Fruit fly (Drosophila melanogaster) whole organism, embryonic: ENCODE measurements around the gene CG31278.

Experiments
- Abd-B ChIP-seq: fragments of 200-800 bp; sonication (Bioruptor generic); optimal IDR thresholded peaks from 2 replicates; lab custom pipeline; 2018; ENCODE audit warnings: missing biosample characterization, mild to moderate bottlenecking, missing genetic modification characterization, moderate library complexity
- Atf6 ChIP-seq: fragments of 200-800 bp; sonication (Bioruptor generic); IDR thresholded peaks from 2 replicates; pipeline ENCODE4 v1.3.6; 2022; ENCODE audit warnings: missing biosample characterization, missing genetic modification characterization
- Awh ChIP-seq: fragments of 200-800 bp; sonication (Bioruptor generic); IDR thresholded peaks from 2 replicates; pipeline ENCODE4, ENCODE4 v1.3.6; 2022; ENCODE audit warnings: missing biosample characterization, missing genetic modification characterization
- B-H1 ChIP-seq: fragments of 200-800 bp; sonication (Bioruptor generic); IDR thresholded peaks from 3 replicates; pipeline ENCODE4 v1.3.6; 2022; ENCODE audit warnings: missing biosample characterization, missing genetic modification characterization
- B-H2 ChIP-seq: fragments of 200-800 bp; sonication (Bioruptor generic); optimal IDR thresholded peaks from 2 replicates; lab custom pipeline; 2018; ENCODE audit warnings: missing biosample characterization, mild to moderate bottlenecking, missing genetic modification characterization
- Bgb ChIP-seq: fragments of 200-800 bp; sonication (Bioruptor generic); IDR thresholded peaks from 2 replicates; pipeline ENCODE4 v1.3.6; 2022; ENCODE audit warnings: missing biosample characterization, missing genetic modification characterization; ENCODE audit not compliant: partially characterized antibody
- BtbVII ChIP-seq: fragments of 200-800 bp; sonication (Bioruptor generic); optimal IDR thresholded peaks from 3 replicates; lab custom pipeline; 2017; ENCODE audit warnings: missing biosample characterization, mild to moderate bottlenecking, missing genetic modification characterization
- CG10147 ChIP-seq: fragments of 200-800 bp; sonication (Bioruptor generic); optimal IDR thresholded peaks from 2 replicates; lab custom pipeline; 2019; ENCODE audit warnings: missing biosample characterization, mild to moderate bottlenecking, missing genetic modification characterization, moderate library complexity
- CG10366 ChIP-seq: fragments of 200-800 bp; sonication (Bioruptor generic); IDR thresholded peaks from 2 replicates; pipeline ENCODE4 v1.3.6; 2022; ENCODE audit warnings: missing biosample characterization, missing genetic modification characterization
- CG10979 ChIP-seq: fragments of 200-800 bp; sonication (Bioruptor generic); optimal IDR thresholded peaks from 2 replicates; lab custom pipeline; 2018; ENCODE audit warnings: missing biosample characterization, mild to moderate bottlenecking, missing genetic modification characterization, moderate library complexity
- CG1233 ChIP-seq: fragments of 200-800 bp; sonication (Bioruptor generic); optimal IDR thresholded peaks from 4 replicates; lab custom pipeline; 2018; ENCODE audit warnings: missing biosample characterization, mild to moderate bottlenecking, missing genetic modification characterization
- CG1832 ChIP-seq: fragments of 200-800 bp; sonication (Bioruptor generic); optimal IDR thresholded peaks from 2 replicates; lab custom pipeline; 2017; ENCODE audit warnings: missing biosample characterization, mild to moderate bottlenecking, missing genetic modification characterization, inconsistent platforms
- CG31224 ChIP-seq: fragments of 200-800 bp; sonication (Bioruptor generic); IDR thresholded peaks from 2 replicates; pipeline ENCODE4 v1.3.6; 2022; ENCODE audit warnings: missing biosample characterization, missing genetic modification characterization
- CG4360 ChIP-seq: fragments of 200-800 bp; sonication (Bioruptor generic); IDR thresholded peaks from 2 replicates; pipeline ENCODE4 v1.3.6; 2022; ENCODE audit warnings: missing biosample characterization, missing genetic modification characterization
- CG4854 ChIP-seq: fragments of 200-800 bp; sonication (Bioruptor generic); optimal IDR thresholded peaks from 2 replicates; lab custom pipeline; 2016; ENCODE audit warnings: missing biosample characterization, missing genetic modification characterization, inconsistent platforms
- CG5180 ChIP-seq: fragments of 200-800 bp; sonication (Bioruptor generic); optimal IDR thresholded peaks from 3 replicates; lab custom pipeline; 2017; ENCODE audit warnings: missing biosample characterization, missing genetic modification characterization, mild to moderate bottlenecking, moderate library complexity, missing genetic modification reagents
- CG5245 ChIP-seq: fragments of 200-800 bp; sonication (Bioruptor generic); optimal IDR thresholded peaks from 3 replicates; lab custom pipeline; 2016; ENCODE audit warnings: missing biosample characterization, missing genetic modification characterization
- CG7963 ChIP-seq: fragments of 200-800 bp; sonication (Bioruptor generic); IDR thresholded peaks from 3 replicates; pipeline ENCODE4 v1.3.6; 2022; ENCODE audit warnings: missing biosample characterization, missing genetic modification characterization; ENCODE audit not compliant: partially characterized antibody
- CG9727 ChIP-seq: fragments of 200-800 bp; sonication (Bioruptor generic); optimal IDR thresholded peaks from 3 replicates; lab custom pipeline; 2017; ENCODE audit warnings: missing biosample characterization, mild to moderate bottlenecking, missing genetic modification characterization
- CG9817 ChIP-seq: fragments of 200-800 bp; sonication (Bioruptor generic); optimal IDR thresholded peaks from 2 replicates; lab custom pipeline; 2018; ENCODE audit warnings: missing biosample characterization, mild to moderate bottlenecking, missing genetic modification characterization, moderate library complexity
- D19A ChIP-seq: fragments of 200-800 bp; optimal IDR thresholded peaks from 3 replicates; lab custom pipeline; 2019; ENCODE audit warnings: missing biosample characterization, mild to moderate bottlenecking, missing genetic modification characterization, moderate library complexity
- Dip2 ChIP-seq: fragments of 200-800 bp; sonication (Bioruptor generic); IDR thresholded peaks from 2 replicates; pipeline ENCODE4 v1.3.6; 2022; ENCODE audit warnings: missing biosample characterization, missing genetic modification characterization
- Doc3 ChIP-seq: fragments of 200-800 bp; sonication (Bioruptor generic); IDR thresholded peaks from 3 replicates; pipeline ENCODE4 v1.3.6; 2022; ENCODE audit warnings: missing biosample characterization, missing genetic modification characterization; ENCODE audit not compliant: partially characterized antibody
- Dp ChIP-seq: fragments of 200-800 bp; sonication (Bioruptor generic); optimal IDR thresholded peaks from 2 replicates; lab custom pipeline; 2018; ENCODE audit warnings: missing biosample characterization, mild to moderate bottlenecking, missing genetic modification characterization, moderate library complexity
- Elba2 ChIP-seq: fragments of 200-800 bp; sonication (Bioruptor generic); optimal IDR thresholded peaks from 3 replicates; lab custom pipeline; 2016; ENCODE audit warnings: missing biosample characterization, missing genetic modification characterization
- GATAe ChIP-seq: fragments of 200-800 bp; sonication (Bioruptor generic); conservative IDR thresholded peaks from 2 replicates; pipeline ENCODE4 v1.3.6; 2022; ENCODE audit warnings: missing biosample characterization, missing genetic modification characterization
- Hey ChIP-seq: fragments of 200-800 bp; sonication (Bioruptor generic); optimal IDR thresholded peaks from 3 replicates; lab custom pipeline; 2018; ENCODE audit warnings: missing biosample characterization, mild to moderate bottlenecking, missing genetic modification characterization
- HmgZ ChIP-seq: fragments of 200-800 bp; sonication (Bioruptor generic); optimal IDR thresholded peaks from 2 replicates; lab custom pipeline; 2018; ENCODE audit warnings: missing biosample characterization, mild to moderate bottlenecking, missing genetic modification characterization
- Hr78 ChIP-seq, 2 experiments: fragments of 200-800 bp in 1 of 2; fragments of >200 bp in 1 of 2; sonication (Bioruptor generic) in 1 of 2; optimal IDR thresholded peaks; 2 replicates each; lab custom pipeline; 2017 to 2019; ENCODE audit warnings: missing biosample characterization in 2 of 2, missing genetic modification characterization in 2 of 2, mild to moderate bottlenecking in 1 of 2, moderate library complexity in 1 of 2
- Lpt ChIP-seq: fragments of >200 bp; optimal IDR thresholded peaks from 2 replicates; lab custom pipeline; 2018; ENCODE audit warnings: missing biosample characterization, missing genetic modification characterization
- MESR4 ChIP-seq: fragments of 200-800 bp; sonication (Bioruptor generic); optimal IDR thresholded peaks from 2 replicates; lab custom pipeline; 2018; ENCODE audit warnings: missing biosample characterization, mild to moderate bottlenecking, missing genetic modification characterization, moderate library complexity
- MTF-1 ChIP-seq: fragments of 200-800 bp; sonication (Bioruptor generic); optimal IDR thresholded peaks from 2 replicates; lab custom pipeline; 2018; ENCODE audit warnings: missing biosample characterization, mild to moderate bottlenecking, missing genetic modification characterization, borderline replicate concordance
- Rx ChIP-seq: fragments of 200-800 bp; sonication (Bioruptor generic); IDR thresholded peaks from 2 replicates; pipeline ENCODE4 v1.3.6; 2022; ENCODE audit warnings: missing biosample characterization, missing genetic modification characterization
- Usf ChIP-seq: fragments of 200-800 bp; sonication (Bioruptor generic); optimal IDR thresholded peaks from 2 replicates; lab custom pipeline; 2017; ENCODE audit warnings: missing genotype, missing biosample characterization, missing genetic modification characterization
- ac ChIP-seq: fragments of 200-800 bp; sonication (Bioruptor generic); optimal IDR thresholded peaks from 3 replicates; lab custom pipeline; 2017; ENCODE audit warnings: missing biosample characterization, mild to moderate bottlenecking, missing genetic modification characterization
- ap ChIP-seq: fragments of 200-800 bp; sonication (Bioruptor generic); IDR thresholded peaks from 2 replicates; pipeline ENCODE4 v1.3.6; 2022; ENCODE audit warnings: missing biosample characterization, missing genetic modification characterization
- az2 ChIP-seq: fragments of 200-800 bp; sonication (Bioruptor generic); optimal IDR thresholded peaks from 3 replicates; lab custom pipeline; 2016; ENCODE audit warnings: missing biosample characterization, missing genetic modification characterization
- chinmo ChIP-seq: fragments of 200-800 bp; sonication (Bioruptor generic); IDR thresholded peaks from 4 replicates; pipeline ENCODE4 v1.3.6; 2022; ENCODE audit warnings: missing biosample characterization, missing genetic modification characterization; ENCODE audit not compliant: partially characterized antibody
- dm ChIP-seq: fragments of 200-800 bp; sonication (Bioruptor generic); optimal IDR thresholded peaks from 3 replicates; lab custom pipeline; 2016; ENCODE audit warnings: missing biosample characterization, missing genetic modification characterization
- fd96Cb ChIP-seq: fragments of 200-800 bp; sonication (Bioruptor generic); optimal IDR thresholded peaks from 2 replicates; lab custom pipeline; 2018; ENCODE audit warnings: missing biosample characterization, mild to moderate bottlenecking, missing genetic modification characterization, moderate library complexity
- ham ChIP-seq: fragments of 200-800 bp; sonication (Bioruptor generic); IDR thresholded peaks from 2 replicates; pipeline ENCODE4 v1.3.6; 2022; ENCODE audit warnings: missing biosample characterization, missing genetic modification characterization
- jing ChIP-seq: fragments of 200-800 bp; sonication (Bioruptor generic); optimal IDR thresholded peaks from 2 replicates; lab custom pipeline; 2018; ENCODE audit warnings: missing biosample characterization, mild to moderate bottlenecking, missing genetic modification characterization
- lilli ChIP-seq: fragments of 200-800 bp; sonication (Bioruptor generic); optimal IDR thresholded peaks from 3 replicates; lab custom pipeline; 2016; ENCODE audit warnings: missing biosample characterization, missing genetic modification characterization
- mirr ChIP-seq: fragments of 200-800 bp; sonication (Bioruptor generic); optimal IDR thresholded peaks from 3 replicates; lab custom pipeline; 2018; ENCODE audit warnings: missing biosample characterization, mild to moderate bottlenecking, missing genetic modification characterization
- schlank ChIP-seq: fragments of 200-800 bp; sonication (Bioruptor generic); optimal IDR thresholded peaks from 2 replicates; lab custom pipeline; 2018; ENCODE audit warnings: missing biosample characterization, mild to moderate bottlenecking, missing genetic modification characterization
- sd ChIP-seq: fragments of 200-800 bp; sonication (Bioruptor generic); optimal IDR thresholded peaks from 3 replicates; lab custom pipeline; 2018; ENCODE audit warnings: missing biosample characterization, mild to moderate bottlenecking, missing genetic modification characterization, moderate library complexity
- shn ChIP-seq: fragments of 200-800 bp; sonication (Bioruptor generic); optimal IDR thresholded peaks from 3 replicates; lab custom pipeline; 2016; ENCODE audit warnings: missing biosample characterization, missing genetic modification characterization
- sisA ChIP-seq: fragments of 200-800 bp; sonication (Bioruptor generic); IDR thresholded peaks from 2 replicates; pipeline ENCODE4 v1.3.6; 2022; ENCODE audit warnings: missing biosample characterization, missing genetic modification characterization
- slp2 ChIP-seq: fragments of 200-800 bp; sonication (Bioruptor generic); optimal IDR thresholded peaks from 2 replicates; lab custom pipeline; 2016; ENCODE audit warnings: missing biosample characterization, missing genetic modification characterization
- tio ChIP-seq: fragments of 200-800 bp; sonication (Bioruptor generic); optimal IDR thresholded peaks from 2 replicates; lab custom pipeline; 2017; ENCODE audit warnings: missing biosample characterization, missing genetic modification characterization, inconsistent platforms
- trh ChIP-seq: fragments of 200-800 bp; sonication (Bioruptor generic); optimal IDR thresholded peaks from 2 replicates; lab custom pipeline; 2016; ENCODE audit warnings: missing biosample characterization, missing genetic modification characterization

CG31278 gene

dm6 chr3R:10684284-10684683 lies 23.9 kb downstream of the CG31278 start (continued):
- TF ChIP-seq BtbVII = no peak
- TF ChIP-seq MTF-1 = peak; percentile 10
- no peak for TF ChIP-seq Dip2
- no peak for TF ChIP-seq Lpt (GFP tag; lab: Kevin White, UChicago)
- peak; percentile 53 for TF ChIP-seq CG1233 (GFP tag; lab: Kevin White, UChicago)
- no peak for TF ChIP-seq HmgZ (tag; lab: Kevin White, UChicago)
- no peak for TF ChIP-seq ac (GFP tag; lab: Kevin White, UChicago)
- peak; percentile 63 for TF ChIP-seq az2
- TF ChIP-seq fd96Cb (tag; lab: Kevin White, UChicago) = peak; percentile 53
- TF ChIP-seq CG10147 (GFP tag; lab: Kevin White, UChicago) = peak; percentile 67
- TF ChIP-seq GATAe (GFP tag; lab: Robert Waterston, UW) = no peak
- TF ChIP-seq Rx (GFP tag; lab: Robert Waterston, UW) = peak; percentile 76
- no peak for TF ChIP-seq B-H2
- TF ChIP-seq mirr (GFP tag; lab: Kevin White, UChicago) = no peak
- TF ChIP-seq Bgb (GFP tag; lab: Robert Waterston, UW) = no peak
- no peak for TF ChIP-seq CG7963
- TF ChIP-seq shn (GFP tag; lab: Kevin White, UChicago) = peak; percentile 29
- no peak for TF ChIP-seq Usf (GFP tag; lab: Kevin White, UChicago)
- no peak for TF ChIP-seq Dp (GFP tag; lab: Kevin White, UChicago)
- TF ChIP-seq CG4854 (GFP tag; lab: Kevin White, UChicago) = no peak
- TF ChIP-seq Hr78 (GFP tag; optimal IDR thresholded peaks at IDR 0.05; lab: Kevin White, UChicago) = no peak
- TF ChIP-seq CG31224 (GFP tag; lab: Robert Waterston, UW) = no peak; the same call in 1 of the 2 replicates
- TF ChIP-seq lilli (GFP tag; lab: Kevin White, UChicago) = peak; percentile 57
- no peak for TF ChIP-seq Doc3 (GFP tag; lab: Robert Waterston, UW)
- no peak for TF ChIP-seq CG1832 (GFP tag; lab: Kevin White, UChicago)
- TF ChIP-seq CG5180 (GFP tag; lab: Kevin White, UChicago) = peak; percentile 66
- peak; percentile 82 for TF ChIP-seq Awh (GFP tag; lab: Robert Waterston, UW)
- TF ChIP-seq Abd-B (GFP tag; lab: Kevin White, UChicago) = peak; percentile 70
- peak; percentile 50 for TF ChIP-seq jing (GFP tag; lab: Kevin White, UChicago)
- peak; percentile 62 for TF ChIP-seq slp2
- no peak for TF ChIP-seq MESR4 (GFP tag; lab: Kevin White, UChicago)
- no peak for TF ChIP-seq schlank (tag; lab: Kevin White, UChicago)
- TF ChIP-seq CG4360 (GFP tag; lab: Robert Waterston, UW) = peak; percentile 13; the same call in 1 of the 2 replicates
- TF ChIP-seq B-H1 (GFP tag; lab: Robert Waterston, UW) = peak; percentile 48; the same call in 2 of the 3 replicates
- peak; percentile 36 for TF ChIP-seq CG9817
- peak; percentile 15 for TF ChIP-seq sd
- TF ChIP-seq D19A (tag; lab: Kevin White, UChicago) = peak; percentile 77
- TF ChIP-seq dm (GFP tag; lab: Kevin White, UChicago) = no peak
- TF ChIP-seq Hey = no peak
- peak; percentile 78 for TF ChIP-seq sisA (GFP tag; lab: Robert Waterston, UW)
- TF ChIP-seq trh (GFP tag; lab: Kevin White, UChicago) = no peak
- TF ChIP-seq chinmo (GFP tag; lab: Robert Waterston, UW) = no peak
- peak; percentile 56; the same call in 1 of the 2 replicates for TF ChIP-seq ap
- TF ChIP-seq tio = peak; percentile 16
- TF ChIP-seq ham (GFP tag; lab: Robert Waterston, UW) = no peak
- no peak for TF ChIP-seq Elba2 (GFP tag; lab: Kevin White, UChicago)
- peak; percentile 30 for TF ChIP-seq CG9727 (GFP tag; lab: Kevin White, UChicago)
- TF ChIP-seq Atf6 (GFP tag; lab: Robert Waterston, UW) = peak; percentile 51; the same call in 1 of the 2 replicates
- peak; percentile 78 for TF ChIP-seq CG10366 (GFP tag; lab: Robert Waterston, UW)
- peak; percentile 42 for TF ChIP-seq CG5245 (GFP tag; lab: Kevin White, UChicago)
- peak; percentile 56 for TF ChIP-seq CG10979 (tag; lab: Kevin White, UChicago)
